Fruit fly (Drosophila melanogaster) whole organism, adult: ENCODE data around the gene CG8142.

Experiments
- CG11617 ChIP-seq: fragments of 200-800 bp; sonication (Bioruptor generic); optimal IDR thresholded peaks from 2 replicates; lab custom pipeline; 2017; ENCODE audit warnings: mild to moderate bottlenecking, missing biosample characterization, missing genetic modification reagents, missing genetic modification characterization
- CG12768 ChIP-seq: fragments of 200-800 bp; sonication (Bioruptor generic); optimal IDR thresholded peaks from 2 replicates; lab custom pipeline; 2017; ENCODE audit warnings: missing biosample characterization, missing genetic modification characterization, mild to moderate bottlenecking, moderate library complexity, missing genetic modification reagents
- CG14711 ChIP-seq: fragments of 200-800 bp; sonication (Bioruptor generic); optimal IDR thresholded peaks from 2 replicates; lab custom pipeline; 2018; ENCODE audit warnings: missing biosample characterization, mild to moderate bottlenecking, missing genetic modification characterization, moderate library complexity
- CG1620 ChIP-seq: fragments of 200-800 bp; sonication (Bioruptor generic); optimal IDR thresholded peaks from 2 replicates; lab custom pipeline; 2016; ENCODE audit warnings: missing biosample characterization, missing genetic modification characterization
- CG33017 ChIP-seq: fragments of 200-800 bp; sonication (Bioruptor generic); optimal IDR thresholded peaks from 2 replicates; lab custom pipeline; 2018; ENCODE audit warnings: missing biosample characterization, mild to moderate bottlenecking, missing genetic modification characterization, moderate library complexity
- CG7045 ChIP-seq: fragments of 200-800 bp; sonication (Bioruptor generic); optimal IDR thresholded peaks from 2 replicates; lab custom pipeline; 2017; ENCODE audit warnings: missing biosample characterization, mild to moderate bottlenecking, missing genetic modification characterization
- CG7101 ChIP-seq: fragments of 200-800 bp; sonication (Bioruptor generic); optimal IDR thresholded peaks from 2 replicates; lab custom pipeline; 2018; ENCODE audit warnings: missing biosample characterization, mild to moderate bottlenecking, missing genetic modification characterization, moderate library complexity
- Clk ChIP-seq: fragments of 200-800 bp; sonication (Bioruptor generic); optimal IDR thresholded peaks from 2 replicates; lab custom pipeline; 2017; ENCODE audit warnings: missing biosample characterization, missing genetic modification characterization
- Crg-1 ChIP-seq: fragments of 200-800 bp; sonication (Bioruptor generic); optimal IDR thresholded peaks from 2 replicates; lab custom pipeline; 2016; ENCODE audit warnings: missing biosample characterization, missing genetic modification characterization
- Hr96 ChIP-seq: fragments of 200-800 bp; sonication (Bioruptor generic); optimal IDR thresholded peaks from 2 replicates; lab custom pipeline; 2016; ENCODE audit warnings: missing biosample characterization, missing genetic modification characterization
- Mnt ChIP-seq: fragments of 200-800 bp; sonication (Bioruptor generic); optimal IDR thresholded peaks from 2 replicates; lab custom pipeline; 2016; ENCODE audit warnings: missing biosample characterization, mild to moderate bottlenecking, missing genetic modification characterization
- bab1 ChIP-seq: fragments of 200-800 bp; sonication (Bioruptor generic); optimal IDR thresholded peaks from 3 replicates; lab custom pipeline; 2019; ENCODE audit warnings: missing biosample characterization, mild to moderate bottlenecking, missing genetic modification characterization, moderate library complexity
- cic ChIP-seq: fragments of 200-800 bp; sonication (Bioruptor generic); optimal IDR thresholded peaks from 2 replicates; lab custom pipeline; 2017; ENCODE audit warnings: missing biosample characterization, mild to moderate bottlenecking, missing genetic modification characterization, moderate library complexity
- cnc ChIP-seq, 2 experiments: fragments of >200 bp; optimal IDR thresholded peaks; 2 replicates each; lab custom pipeline; 2017
- kay ChIP-seq: fragments of 200-800 bp; sonication (Bioruptor generic); peaks from one replicate; lab custom pipeline; 2016; ENCODE audit warnings: missing biosample characterization, missing genetic modification characterization, borderline replicate concordance
- ovo ChIP-seq: fragments of 200-800 bp; sonication (Bioruptor generic); optimal IDR thresholded peaks from 2 replicates; lab custom pipeline; 2016; ENCODE audit warnings: missing biosample characterization, missing genetic modification characterization
- pad ChIP-seq: fragments of 200-800 bp; sonication (Bioruptor generic); optimal IDR thresholded peaks from 3 replicates; lab custom pipeline; 2017; ENCODE audit warnings: missing biosample characterization, missing genetic modification characterization, mild to moderate bottlenecking, moderate library complexity, missing genetic modification reagents
- tj ChIP-seq: fragments of 200-800 bp; sonication (Bioruptor generic); optimal IDR thresholded peaks from 3 replicates; lab custom pipeline; 2017; ENCODE audit warnings: missing biosample characterization, mild to moderate bottlenecking, missing genetic modification characterization, moderate library complexity
- toe ChIP-seq: fragments of 200-800 bp; sonication (Bioruptor generic); optimal IDR thresholded peaks from 2 replicates; lab custom pipeline; 2016; ENCODE audit warnings: missing biosample characterization, missing genetic modification characterization

Gene CG8142

DNA sequence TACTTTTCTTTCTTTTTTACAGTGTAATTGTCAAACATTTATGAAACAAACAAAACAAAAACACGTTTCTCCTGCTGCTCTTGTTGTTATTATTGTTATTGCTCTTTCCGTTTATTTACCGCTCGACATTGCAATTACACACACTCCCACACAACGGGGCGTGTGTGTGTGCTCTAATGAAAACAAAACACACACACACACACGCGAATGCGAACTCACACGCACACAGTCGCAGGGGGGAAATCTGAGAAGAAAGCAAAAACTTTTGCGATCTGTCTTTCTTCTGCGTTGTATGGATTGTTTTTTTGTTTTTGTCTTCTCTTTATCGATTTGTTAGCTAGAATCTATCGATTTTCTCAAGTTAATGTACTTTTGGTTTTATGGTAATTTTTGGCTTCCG lies 33.5 kb upstream of the CG8142 start:
- TF ChIP-seq CG33017 (tag; lab: Kevin White, UChicago) = no peak
- peak; percentile 83 for TF ChIP-seq kay (GFP tag; lab: Kevin White, UChicago)

DNA sequence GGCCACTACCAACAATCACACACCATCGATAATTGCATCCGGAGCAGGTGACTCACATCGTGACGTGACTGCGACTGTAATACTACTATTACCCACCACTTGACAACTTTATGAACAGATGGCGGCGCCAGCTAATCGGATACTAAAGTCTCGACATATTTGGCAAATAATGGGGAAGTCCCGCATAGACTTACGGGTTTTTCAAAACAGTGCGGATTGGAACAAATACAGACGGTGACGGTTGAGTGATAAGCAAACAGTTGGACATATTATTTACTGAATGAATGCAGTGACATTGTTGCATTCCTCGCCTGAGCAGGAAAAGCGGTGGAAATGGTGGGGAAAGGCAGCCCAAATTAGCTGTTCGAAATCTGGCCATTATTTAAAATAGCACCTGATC lies 32.0 kb upstream of the CG8142 start:
- TF ChIP-seq ovo = no peak
- TF ChIP-seq kay (GFP tag; lab: Kevin White, UChicago) = peak; percentile 67
- no peak for TF ChIP-seq CG12768 (GFP tag; lab: Kevin White, UChicago)
- peak; percentile 2 for TF ChIP-seq CG14711 (tag; lab: Kevin White, UChicago)

DNA sequence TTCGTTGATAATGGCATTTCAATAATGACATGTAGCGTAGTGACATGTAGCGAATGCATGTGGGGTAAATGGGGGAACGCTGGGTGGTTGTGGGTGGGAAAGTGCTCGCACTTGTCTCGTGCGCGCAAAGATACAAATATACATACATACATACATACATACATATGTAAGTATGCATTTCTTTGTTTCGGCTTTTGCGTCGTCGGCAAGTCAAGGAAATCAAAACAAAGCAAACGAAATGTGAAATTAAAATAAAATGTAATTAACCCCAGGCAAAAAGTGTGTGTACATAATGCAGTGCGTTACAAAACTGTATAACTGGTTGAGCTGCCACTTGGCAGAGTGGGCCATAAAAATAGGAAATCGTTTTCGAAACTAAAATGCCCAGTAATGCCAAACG lies 31.2 kb upstream of the CG8142 start:
- TF ChIP-seq Clk (GFP tag; lab: Kevin White, UChicago) = no peak
- TF ChIP-seq CG7045 (GFP tag; lab: Kevin White, UChicago) = no peak
- TF ChIP-seq ovo = no peak
- no peak for TF ChIP-seq pad
- TF ChIP-seq Hr96 (GFP tag; lab: Kevin White, UChicago) = no peak
- TF ChIP-seq cic (GFP tag; lab: Kevin White, UChicago) = no peak
- TF ChIP-seq CG11617 = no peak
- no peak for TF ChIP-seq CG7101 (tag; lab: Kevin White, UChicago)
- TF ChIP-seq CG33017 (tag; lab: Kevin White, UChicago) = no peak
- no peak for TF ChIP-seq tj (GFP tag; lab: Kevin White, UChicago)
- TF ChIP-seq Crg-1 (GFP tag; lab: Kevin White, UChicago) = no peak
- TF ChIP-seq CG1620 = no peak
- no peak for TF ChIP-seq kay (GFP tag; lab: Kevin White, UChicago)

dm6 chrX:17875014-17875589 lies 30.6 kb upstream of the CG8142 start:
- TF ChIP-seq ovo = no peak
- no peak for TF ChIP-seq cic (GFP tag; lab: Kevin White, UChicago)
- TF ChIP-seq CG1620 = no peak
- no peak for TF ChIP-seq tj (GFP tag; lab: Kevin White, UChicago)

- TF ChIP-seq tj (GFP tag; lab: Kevin White, UChicago) (no peak), ovo (no peak), CG1620 (no peak), CG33017 (tag; lab: Kevin White, UChicago) (no peak)
Observed at dm6 chrX:17873329-17873728, 28.8 kb upstream of the CG8142 start.

dm6 chrX:17872310-17872709 lies 27.8 kb upstream of the CG8142 start:
- TF ChIP-seq tj (GFP tag; lab: Kevin White, UChicago) (no peak), Mnt (no peak)

DNA sequence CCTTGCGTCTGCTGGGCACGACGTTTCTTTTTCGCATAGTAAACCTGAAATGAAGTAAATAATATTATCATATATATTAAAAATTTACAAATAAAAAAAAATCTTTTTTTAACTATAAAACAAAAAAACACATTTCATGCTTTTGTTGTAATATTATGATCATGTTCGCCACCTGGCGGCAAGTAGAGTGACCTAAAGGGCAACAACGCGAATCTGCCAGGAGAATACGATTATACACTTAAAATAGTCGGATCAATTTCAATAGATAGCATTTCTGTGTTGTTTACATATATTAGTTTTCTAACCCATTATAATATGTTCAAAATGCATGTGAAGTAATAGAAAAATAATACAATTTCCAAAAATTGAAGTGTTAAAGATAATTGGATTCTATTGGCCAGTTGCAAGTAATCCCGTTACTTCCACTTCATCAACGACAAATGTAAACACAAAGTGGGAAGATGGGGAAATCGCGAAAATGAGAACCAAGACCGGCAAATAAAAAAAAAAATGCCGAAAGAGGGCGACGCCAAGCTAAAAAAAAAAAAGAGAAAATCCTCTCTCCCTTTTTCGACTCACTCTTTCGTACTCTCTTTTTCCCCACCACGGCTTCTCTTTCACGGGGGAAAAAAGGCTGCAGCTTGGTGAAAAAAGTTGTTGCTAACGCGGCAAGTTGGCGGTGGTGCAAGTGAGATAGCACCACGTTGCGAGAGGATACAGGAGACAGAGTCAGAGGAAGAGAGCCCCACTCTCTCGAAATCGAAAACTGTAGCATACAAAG lies 26.3 kb upstream of the CG8142 start:
- no peak for TF ChIP-seq cnc (optimal IDR thresholded peaks at IDR 0.05; lab: Kevin White, UChicago)
- no peak for TF ChIP-seq Crg-1 (GFP tag; lab: Kevin White, UChicago)
- TF ChIP-seq Clk (GFP tag; lab: Kevin White, UChicago) = no peak
- no peak for TF ChIP-seq kay (GFP tag; lab: Kevin White, UChicago)
- TF ChIP-seq CG11617 = no peak

dm6 chrX:17865103-17865502 lies 20.6 kb upstream of the CG8142 start:
- TF ChIP-seq CG11617 (no peak), CG12768 (GFP tag; lab: Kevin White, UChicago) (no peak), cic (GFP tag; lab: Kevin White, UChicago) (no peak), CG7101 (tag; lab: Kevin White, UChicago) (no peak), Mnt (no peak), CG1620 (no peak), cnc (optimal IDR thresholded peaks at IDR 0.05; lab: Kevin White, UChicago) (no peak), tj (GFP tag; lab: Kevin White, UChicago) (no peak), Clk (GFP tag; lab: Kevin White, UChicago) (no peak), bab1 (GFP tag; lab: Kevin White, UChicago) (no peak), toe (no peak), Crg-1 (GFP tag; lab: Kevin White, UChicago) (no peak), Hr96 (GFP tag; lab: Kevin White, UChicago) (no peak), CG33017 (tag; lab: Kevin White, UChicago) (no peak), pad (no peak)
